Worm (Caenorhabditis elegans): ENCODE measurements around the gene dhs-15.

dhs-15 gene

ce11 chrV:2730784-2731480 is 38.7 kb downstream of the dhs-15 start, which contains the start of gene dod-3 (continued):
- TF ChIP-seq hlh-30 (tag; optimal IDR thresholded peaks at IDR 0.05; ENCODE audit: insufficient read depth) (no peak), arid-1 (GFP tag; conservative IDR thresholded peaks at IDR 0.05) (no peak), jun-1 (tag; optimal IDR thresholded peaks at IDR 0.05) (no peak), dmd-8 (GFP tag; IDR thresholded peaks at IDR 0.05) (no peak), ama-1 (optimal IDR thresholded peaks at IDR 0.05) (peak; percentile 74), hif-1 (tag; optimal IDR thresholded peaks at IDR 0.05) (peak in 1 of 2 experiments; percentile 89), daf-8 (GFP tag; IDR thresholded peaks at IDR 0.05) (no peak), mxl-2 (GFP tag; conservative IDR thresholded peaks at IDR 0.05) (no peak), F10B5.3 (tag; optimal IDR thresholded peaks at IDR 0.05) (no peak), fkh-10 (GFP tag; optimal IDR thresholded peaks at IDR 0.05) (no peak), skn-1 (tag; optimal IDR thresholded peaks at IDR 0.05) (no peak), lsy-2 (tag; optimal IDR thresholded peaks at IDR 0.05) (no peak), sdz-12 (GFP tag; optimal IDR thresholded peaks at IDR 0.05) (no peak), zag-1 (tag; optimal IDR thresholded peaks at IDR 0.05) (no peak)

ce11 chrV:2728236-2728635 is 41.4 kb downstream of the dhs-15 start, which contains the start of gene str-33:
TSS of gene str-33 (plus strand) at chrV:2728536.
- TF ChIP-seq lin-29 (GFP tag; IDR thresholded peaks at IDR 0.05): no peak
- TF ChIP-seq aly-2 (tag; optimal IDR thresholded peaks at IDR 0.05): no peak
- TF ChIP-seq spr-1 (tag; optimal IDR thresholded peaks at IDR 0.05): no peak
- no peak for TF ChIP-seq ceh-20 (GFP tag; IDR thresholded peaks at IDR 0.05)
- TF ChIP-seq sdz-12 (GFP tag; optimal IDR thresholded peaks at IDR 0.05): no peak
- no peak for TF ChIP-seq nhr-11 (tag; optimal IDR thresholded peaks at IDR 0.05)
- no peak for TF ChIP-seq F37D6.2 (tag; optimal IDR thresholded peaks at IDR 0.05)
- TF ChIP-seq gei-8 (GFP tag; optimal IDR thresholded peaks at IDR 0.05): no peak
- TF ChIP-seq fkh-10 (GFP tag; optimal IDR thresholded peaks at IDR 0.05): no peak
- TF ChIP-seq T26A8.4 (GFP tag; IDR thresholded peaks at IDR 0.05): no peak
- no peak for TF ChIP-seq dmd-6 (GFP tag; IDR thresholded peaks at IDR 0.05)
- TF ChIP-seq Y5F2A.4 (GFP tag; optimal IDR thresholded peaks at IDR 0.05): no peak
- no peak for TF ChIP-seq lin-39 (tag; optimal IDR thresholded peaks at IDR 0.05)
- no peak for TF ChIP-seq F49E8.2 (tag; optimal IDR thresholded peaks at IDR 0.05; ENCODE audit: borderline replicate concordance)

ce11 chrV:2727101-2727500 is 42.6 kb downstream of the dhs-15 start, which contains the start of gene str-13:
TSS of gene str-13 (minus strand) at chrV:2727201.
- no peak for TF ChIP-seq Y105C5A.15 (GFP tag; IDR thresholded peaks at IDR 0.05)
- TF ChIP-seq ztf-11 (tag; optimal IDR thresholded peaks at IDR 0.05): no peak

DNA sequence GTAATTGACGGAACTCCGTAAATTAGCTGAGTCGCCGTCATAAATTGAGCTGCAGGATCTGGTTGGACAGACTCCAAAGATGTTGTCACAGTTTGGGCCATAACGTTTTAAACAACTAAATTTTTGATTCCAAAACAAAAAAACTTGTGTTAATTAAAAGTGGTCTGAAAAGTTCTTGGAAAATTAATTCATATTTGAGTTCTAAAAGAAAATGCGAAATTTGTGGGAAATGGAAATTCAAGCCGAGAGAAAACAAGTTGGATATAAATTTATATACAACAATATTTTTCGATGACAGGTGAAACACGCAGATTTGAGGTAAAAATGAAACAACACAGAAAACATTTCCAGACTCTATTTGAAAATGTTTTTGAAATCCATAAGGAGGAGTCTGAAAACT is 44.4 kb downstream of the dhs-15 start, which contains the start of gene srg-59:
TSS of gene srg-59 (minus strand) at position 101 of the 400 bp plus-strand sequence.
- TF ChIP-seq aha-1 (tag): peak; percentile 81
- TF ChIP-seq mes-2 (tag; optimal IDR thresholded peaks at IDR 0.05; ENCODE audit: poor library complexity, severe bottlenecking): no peak

DNA sequence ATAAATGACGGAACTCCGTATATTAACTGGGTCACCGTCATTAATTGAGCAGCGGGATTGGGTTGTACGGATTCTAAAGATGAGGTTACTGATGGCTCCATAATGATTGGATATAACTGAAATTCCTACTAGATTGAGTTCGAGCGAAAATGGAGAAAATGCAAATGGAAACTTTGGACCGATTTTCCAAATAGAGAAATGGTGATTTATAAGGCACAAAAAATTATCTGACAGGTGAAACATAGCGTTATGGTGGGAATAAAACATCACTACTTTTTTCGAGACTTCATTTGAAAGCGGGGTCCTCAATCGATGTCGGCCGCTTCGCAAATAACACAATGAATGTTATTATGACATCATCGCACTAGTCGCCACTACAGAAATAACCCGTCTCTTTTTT is 47.1 kb downstream of the dhs-15 start, which contains the start of gene srg-60:
TSS of gene srg-60 (minus strand) at position 101 of the 400 bp plus-strand sequence.
- TF ChIP-seq aha-1 (tag) (peak; percentile 42), ztf-11 (tag; optimal IDR thresholded peaks at IDR 0.05) (no peak)

- no peak for TF ChIP-seq ceh-32 (tag; optimal IDR thresholded peaks at IDR 0.05; ENCODE audit: poor library complexity)
- TF ChIP-seq rbr-2 (tag; optimal IDR thresholded peaks at IDR 0.05): no peak
- no peak for TF ChIP-seq ZK337.2 (GFP tag; IDR thresholded peaks at IDR 0.05)
- no peak for TF ChIP-seq nhr-76 (tag; optimal IDR thresholded peaks at IDR 0.05)
- TF ChIP-seq zfp-3 (GFP tag; conservative IDR thresholded peaks at IDR 0.05): no peak
Measured at ce11 chrV:2720763-2721162, 48.9 kb downstream of the dhs-15 start, which contains the start of gene srt-27. TSS of gene srt-27 (minus strand) at chrV:2720863.
